Worm (Caenorhabditis elegans): ENCODE measurements around the gene lmtr-2.

lmtr-2 gene

DNA sequence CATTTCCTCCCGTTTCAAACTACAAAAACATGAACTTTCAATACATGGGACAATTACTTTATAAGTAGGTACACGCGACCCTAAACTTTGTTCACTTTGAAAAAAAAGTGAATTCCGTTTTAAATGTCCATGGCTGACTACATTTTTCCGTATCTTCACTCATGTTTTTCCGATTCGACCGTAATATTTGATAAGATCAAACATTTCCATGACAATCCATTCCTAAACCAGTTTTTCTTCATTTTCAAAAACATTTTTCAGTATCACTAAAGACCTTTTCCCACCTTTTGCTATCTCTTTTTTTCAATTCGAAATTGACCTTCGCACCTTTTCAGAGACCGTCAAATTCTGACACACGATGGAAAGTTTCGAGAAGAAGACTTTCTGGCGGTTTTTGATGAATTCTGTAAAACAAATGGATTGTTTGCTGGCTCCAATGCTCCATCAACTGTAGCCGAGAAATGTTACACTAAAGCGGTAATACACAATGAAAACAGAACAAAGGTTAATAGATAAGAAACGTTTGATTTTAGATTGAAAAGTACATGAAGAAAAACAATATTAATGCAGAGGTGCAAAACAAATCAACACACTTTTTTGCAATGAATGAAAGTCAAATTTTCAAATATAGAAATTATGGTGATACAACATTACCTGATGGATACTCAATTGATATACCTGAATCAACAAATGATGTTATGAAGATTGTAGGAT lies 16.7 kb upstream of the lmtr-2 start:
- TF ChIP-seq T22C8.4 (GFP tag; IDR thresholded peaks at IDR 0.05) (no peak), med-1 (GFP tag; optimal IDR thresholded peaks at IDR 0.05; ENCODE audit: insufficient read depth) (no peak), ref-1 (GFP tag; conservative IDR thresholded peaks at IDR 0.05) (no peak), tab-1 (GFP tag; IDR thresholded peaks at IDR 0.05) (no peak), ztf-23 (GFP tag; IDR thresholded peaks at IDR 0.05) (no peak), cog-1 (tag; optimal IDR thresholded peaks at IDR 0.05) (no peak), klf-2 (GFP tag; conservative IDR thresholded peaks at IDR 0.05) (no peak), flt-1 (GFP tag; IDR thresholded peaks at IDR 0.05) (no peak), ztf-29 (GFP tag; IDR thresholded peaks at IDR 0.05) (no peak)

DNA sequence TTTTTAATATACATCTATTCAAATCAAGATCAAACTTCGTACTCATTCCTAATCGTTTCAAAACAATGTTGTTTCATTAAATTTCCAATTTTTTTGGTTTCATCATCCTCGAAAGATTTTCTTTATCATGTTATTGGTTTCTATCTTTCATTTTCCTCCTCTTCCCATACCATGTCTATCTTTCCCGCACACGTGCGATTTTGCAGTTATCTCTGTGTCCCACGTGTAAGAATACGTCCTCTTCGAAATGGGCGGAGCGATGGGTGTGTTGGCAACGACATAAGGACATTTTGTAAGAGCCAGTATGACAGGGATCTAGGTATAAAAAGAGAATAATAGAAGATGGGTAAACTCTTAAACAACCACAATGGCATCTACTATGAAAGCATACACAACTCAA lies 15.4 kb upstream of the lmtr-2 start, which contains the start of gene F43H9.4:
F43H9.4 (plus strand) TSS at position 366 of the 400 bp plus-strand sequence.
- TF ChIP-seq ztf-29 (GFP tag; IDR thresholded peaks at IDR 0.05) (no peak), ref-1 (GFP tag; conservative IDR thresholded peaks at IDR 0.05) (no peak), T22C8.4 (GFP tag; IDR thresholded peaks at IDR 0.05) (no peak), tab-1 (GFP tag; IDR thresholded peaks at IDR 0.05) (no peak), flt-1 (GFP tag; IDR thresholded peaks at IDR 0.05) (no peak), med-1 (GFP tag; optimal IDR thresholded peaks at IDR 0.05; ENCODE audit: insufficient read depth) (no peak), cog-1 (tag; optimal IDR thresholded peaks at IDR 0.05) (no peak), ztf-23 (GFP tag; IDR thresholded peaks at IDR 0.05) (no peak), klf-2 (GFP tag; conservative IDR thresholded peaks at IDR 0.05) (no peak)

DNA sequence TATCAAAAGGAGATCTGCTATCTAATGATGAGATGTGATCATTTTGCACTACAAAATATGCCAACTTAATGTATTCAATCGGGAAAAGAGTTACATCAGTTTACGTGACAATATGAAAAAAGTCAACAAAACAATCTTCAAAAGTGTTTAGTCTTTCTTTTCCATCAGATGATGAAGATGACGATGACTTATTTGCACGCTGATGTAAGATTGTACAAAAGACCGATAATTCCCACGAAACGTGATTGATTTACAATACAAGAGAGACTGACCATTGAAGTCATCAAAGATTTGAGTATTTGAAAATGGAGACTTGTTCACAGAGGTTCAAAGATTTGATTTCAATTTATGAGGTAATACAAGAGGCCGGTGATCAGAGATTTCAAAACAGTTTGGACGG lies 14.4 kb upstream of the lmtr-2 start:
- TF ChIP-seq cog-1 (tag; optimal IDR thresholded peaks at IDR 0.05) (no peak), ztf-29 (GFP tag; IDR thresholded peaks at IDR 0.05) (no peak), ref-1 (GFP tag; conservative IDR thresholded peaks at IDR 0.05) (no peak)

DNA sequence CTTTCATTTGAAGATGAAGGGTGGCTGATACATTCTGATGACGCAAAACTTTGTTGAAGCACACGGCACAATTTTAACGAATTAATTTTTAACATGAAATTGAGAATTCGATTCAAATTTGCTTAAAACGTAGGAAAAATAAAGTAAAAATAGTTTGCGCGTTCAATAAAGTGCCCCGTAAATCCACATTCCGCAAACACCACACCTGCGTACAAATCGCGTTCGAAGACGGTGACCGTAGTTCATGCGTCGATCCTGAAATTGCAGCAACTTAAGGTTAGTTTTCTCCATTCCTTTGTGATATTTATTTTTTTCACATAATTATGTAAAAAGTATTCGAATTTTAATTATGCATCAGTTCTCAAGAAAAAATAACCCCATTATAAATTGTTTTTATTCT lies 13.8 kb upstream of the lmtr-2 start, which contains the start of gene F43H9.3:
F43H9.3 (minus strand) TSS at position 189 of the 400 bp plus-strand sequence.
- no peak for TF ChIP-seq flt-1 (GFP tag; IDR thresholded peaks at IDR 0.05)
- no peak for TF ChIP-seq ztf-29 (GFP tag; IDR thresholded peaks at IDR 0.05)
- no peak for TF ChIP-seq cog-1 (tag; optimal IDR thresholded peaks at IDR 0.05)
- TF ChIP-seq ref-1 (GFP tag; conservative IDR thresholded peaks at IDR 0.05) = no peak
- TF ChIP-seq T22C8.4 (GFP tag; IDR thresholded peaks at IDR 0.05) = no peak
- TF ChIP-seq med-1 (GFP tag; optimal IDR thresholded peaks at IDR 0.05; ENCODE audit: insufficient read depth) = no peak
- no peak for TF ChIP-seq ztf-23 (GFP tag; IDR thresholded peaks at IDR 0.05)
- TF ChIP-seq tab-1 (GFP tag; IDR thresholded peaks at IDR 0.05) = no peak
- no peak for TF ChIP-seq klf-2 (GFP tag; conservative IDR thresholded peaks at IDR 0.05)

DNA sequence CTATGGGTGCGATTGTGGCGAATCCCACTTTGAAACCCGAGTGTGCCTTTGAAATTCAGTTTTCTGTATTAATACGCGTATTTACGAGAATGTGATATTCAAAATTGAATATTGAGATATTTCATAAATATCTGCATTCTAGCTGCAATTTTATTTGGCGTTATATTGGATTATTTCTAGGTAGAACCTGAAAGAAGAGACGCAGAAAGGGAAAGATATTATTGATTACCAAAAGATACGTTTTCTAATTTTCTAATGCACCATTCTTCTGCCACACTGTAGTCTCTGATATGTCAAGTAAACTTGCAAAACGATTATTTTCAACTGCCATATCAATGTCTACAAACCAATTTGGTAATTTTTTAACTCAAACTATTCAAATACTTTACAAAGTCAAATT lies 11.1 kb upstream of the lmtr-2 start, which contains the start of gene ech-3:
ech-3 (plus strand) TSS at position 178 of the 400 bp plus-strand sequence.
- TF ChIP-seq klf-2 (GFP tag; conservative IDR thresholded peaks at IDR 0.05) (no peak), flt-1 (GFP tag; IDR thresholded peaks at IDR 0.05) (no peak), ztf-23 (GFP tag; IDR thresholded peaks at IDR 0.05) (no peak), med-1 (GFP tag; optimal IDR thresholded peaks at IDR 0.05; ENCODE audit: insufficient read depth) (no peak), tab-1 (GFP tag; IDR thresholded peaks at IDR 0.05) (no peak), ref-1 (GFP tag; conservative IDR thresholded peaks at IDR 0.05) (no peak), ztf-29 (GFP tag; IDR thresholded peaks at IDR 0.05) (no peak), T22C8.4 (GFP tag; IDR thresholded peaks at IDR 0.05) (no peak), cog-1 (tag; optimal IDR thresholded peaks at IDR 0.05) (no peak)

DNA sequence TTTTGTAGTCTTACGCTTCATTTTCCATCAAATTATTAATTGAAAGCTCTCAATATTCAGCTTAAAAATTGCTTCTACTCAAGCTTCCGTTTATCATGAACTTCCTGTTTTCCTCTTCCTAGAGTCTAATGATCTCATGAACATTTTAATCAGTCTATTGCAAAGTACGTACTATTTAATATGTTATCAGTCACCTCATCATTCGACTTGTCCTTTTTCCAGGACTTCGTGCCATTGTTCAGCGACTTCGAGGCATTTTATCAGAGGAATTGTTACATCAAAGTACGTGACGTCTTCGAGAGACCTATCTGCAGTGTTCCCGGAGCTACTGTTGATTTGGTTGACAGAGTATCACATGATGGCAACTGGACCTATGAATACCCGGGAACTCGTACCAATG lies 8.9 kb upstream of the lmtr-2 start:
- TF ChIP-seq med-1 (GFP tag; optimal IDR thresholded peaks at IDR 0.05; ENCODE audit: insufficient read depth) (no peak), T22C8.4 (GFP tag; IDR thresholded peaks at IDR 0.05) (no peak)

DNA sequence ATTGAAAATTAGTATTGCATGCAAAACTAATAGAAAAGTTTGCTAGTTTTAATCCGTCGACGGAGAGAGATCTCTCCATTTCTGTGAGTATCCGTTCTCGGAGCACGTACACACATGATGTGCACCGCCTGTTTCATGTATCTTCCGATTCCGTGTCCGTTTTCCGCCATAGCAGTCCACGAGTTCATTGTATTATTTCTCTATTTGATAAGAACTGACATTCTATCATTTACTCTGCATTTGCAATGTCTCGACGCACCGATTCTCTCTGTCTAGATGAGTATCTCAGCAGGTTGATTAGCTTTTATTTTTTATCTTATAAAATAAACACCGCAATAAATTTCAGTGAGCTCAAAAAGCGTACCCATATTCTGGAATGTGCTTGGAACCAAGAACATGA lies 8.0 kb upstream of the lmtr-2 start:
- TF ChIP-seq med-1 (GFP tag; optimal IDR thresholded peaks at IDR 0.05; ENCODE audit: insufficient read depth) (no peak), flt-1 (GFP tag; IDR thresholded peaks at IDR 0.05) (no peak), ztf-29 (GFP tag; IDR thresholded peaks at IDR 0.05) (no peak), T22C8.4 (GFP tag; IDR thresholded peaks at IDR 0.05) (no peak), tab-1 (GFP tag; IDR thresholded peaks at IDR 0.05) (no peak), ztf-23 (GFP tag; IDR thresholded peaks at IDR 0.05) (no peak), klf-2 (GFP tag; conservative IDR thresholded peaks at IDR 0.05) (no peak), ref-1 (GFP tag; conservative IDR thresholded peaks at IDR 0.05) (no peak), cog-1 (tag; optimal IDR thresholded peaks at IDR 0.05) (no peak)

DNA sequence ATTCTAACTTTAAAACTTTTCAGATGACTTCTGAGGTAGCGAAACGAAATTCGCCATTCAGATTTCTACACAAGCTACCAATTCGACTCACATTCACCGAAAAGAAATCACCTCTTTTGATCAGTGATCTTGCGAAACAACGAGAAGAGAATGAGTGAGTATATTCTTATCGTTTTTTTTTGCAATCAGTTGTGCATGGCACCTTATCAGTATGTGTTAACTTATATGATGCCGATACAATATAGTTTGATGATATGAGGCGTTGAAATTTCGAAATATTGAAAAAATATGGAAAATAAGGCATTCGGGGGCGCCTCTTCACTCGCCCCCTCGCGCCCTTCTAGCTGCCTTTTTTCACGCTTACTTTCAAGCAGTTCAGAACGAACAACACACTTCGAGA lies 7.0 kb upstream of the lmtr-2 start:
- TF ChIP-seq ref-1 (GFP tag; conservative IDR thresholded peaks at IDR 0.05) (no peak), med-1 (GFP tag; optimal IDR thresholded peaks at IDR 0.05; ENCODE audit: insufficient read depth) (no peak)

DNA sequence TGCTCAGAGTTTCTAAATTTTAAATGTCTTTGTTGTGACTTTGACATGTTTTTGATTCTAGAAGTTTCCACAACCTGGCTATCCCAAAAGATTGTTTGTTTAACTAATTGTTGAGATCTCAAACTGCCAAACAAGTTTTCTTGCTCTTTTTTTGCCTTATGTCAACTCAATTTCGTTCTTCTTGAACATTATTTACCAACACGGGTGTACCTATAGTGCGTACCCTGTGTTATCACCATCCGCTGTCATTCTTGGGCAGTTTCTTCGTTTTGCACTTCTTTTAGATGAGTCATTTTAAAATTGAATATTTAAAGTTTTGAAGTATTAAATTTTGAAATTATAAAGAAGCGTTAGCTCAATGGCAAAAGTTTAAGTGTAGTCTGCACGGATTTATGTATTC lies 6.0 kb upstream of the lmtr-2 start, which contains the start of gene sptl-2:
sptl-2 (plus strand) TSS at position 280 of the 400 bp plus-strand sequence.
- TF ChIP-seq ref-1 (GFP tag; conservative IDR thresholded peaks at IDR 0.05) = no peak
- no peak for TF ChIP-seq ztf-29 (GFP tag; IDR thresholded peaks at IDR 0.05)
- no peak for TF ChIP-seq flt-1 (GFP tag; IDR thresholded peaks at IDR 0.05)
- TF ChIP-seq klf-2 (GFP tag; conservative IDR thresholded peaks at IDR 0.05) = no peak
- TF ChIP-seq cog-1 (tag; optimal IDR thresholded peaks at IDR 0.05) = no peak
- no peak for TF ChIP-seq tab-1 (GFP tag; IDR thresholded peaks at IDR 0.05)
- TF ChIP-seq T22C8.4 (GFP tag; IDR thresholded peaks at IDR 0.05) = no peak
- no peak for TF ChIP-seq med-1 (GFP tag; optimal IDR thresholded peaks at IDR 0.05; ENCODE audit: insufficient read depth)

DNA sequence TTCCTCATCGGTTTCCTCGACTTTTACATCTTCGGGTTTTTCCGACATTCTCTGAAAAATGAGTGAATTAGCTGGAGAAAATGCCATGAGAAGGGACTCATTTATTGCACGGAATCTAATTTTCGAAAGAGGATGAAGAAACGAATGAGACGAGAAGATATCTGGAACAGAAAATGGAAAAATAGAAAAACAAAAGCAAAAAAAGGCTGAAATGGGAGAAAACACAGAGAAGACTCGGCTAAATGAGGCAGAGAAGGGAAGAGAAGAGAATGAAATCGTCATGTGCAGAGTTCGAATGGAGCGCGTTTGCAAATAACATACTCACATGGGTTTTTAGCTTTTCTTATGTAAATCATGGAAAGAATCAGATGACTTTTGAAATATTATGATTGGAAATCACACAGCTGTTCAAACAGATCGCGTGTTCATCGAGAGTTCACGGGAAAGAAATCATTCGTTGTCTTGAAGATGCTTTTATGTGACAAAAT lies 3.0 kb upstream of the lmtr-2 start, which contains the start of gene Y97E10AR.6:
Y97E10AR.6 (minus strand) TSS at position 51 of the 488 bp plus-strand sequence.
- TF ChIP-seq klf-2 (GFP tag; conservative IDR thresholded peaks at IDR 0.05) = no peak
- TF ChIP-seq flt-1 (GFP tag; IDR thresholded peaks at IDR 0.05) = no peak
- TF ChIP-seq ztf-23 (GFP tag; IDR thresholded peaks at IDR 0.05) = no peak
- no peak for TF ChIP-seq med-1 (GFP tag; optimal IDR thresholded peaks at IDR 0.05; ENCODE audit: insufficient read depth)
- no peak for TF ChIP-seq cog-1 (tag; optimal IDR thresholded peaks at IDR 0.05)
- TF ChIP-seq T22C8.4 (GFP tag; IDR thresholded peaks at IDR 0.05) = no peak
- no peak for TF ChIP-seq tab-1 (GFP tag; IDR thresholded peaks at IDR 0.05)
- TF ChIP-seq ztf-29 (GFP tag; IDR thresholded peaks at IDR 0.05) = no peak
- no peak for TF ChIP-seq ref-1 (GFP tag; conservative IDR thresholded peaks at IDR 0.05)

Measured in whole organism, midembryonic.